Worm (Caenorhabditis elegans): ENCODE data around the gene C35A5.8.

- TF ChIP-seq med-1 (GFP tag; optimal IDR thresholded peaks at IDR 0.05; ENCODE audit: insufficient read depth) (no peak), ztf-23 (GFP tag; IDR thresholded peaks at IDR 0.05) (no peak), tab-1 (GFP tag; IDR thresholded peaks at IDR 0.05) (no peak), flt-1 (GFP tag; IDR thresholded peaks at IDR 0.05) (no peak), ref-1 (GFP tag; conservative IDR thresholded peaks at IDR 0.05) (no peak), T22C8.4 (GFP tag; IDR thresholded peaks at IDR 0.05) (no peak), ztf-29 (GFP tag; IDR thresholded peaks at IDR 0.05) (no peak), klf-2 (GFP tag; conservative IDR thresholded peaks at IDR 0.05) (no peak)
Measured at ce11 chrV:10562817-10563216, 37.1 kb upstream of the C35A5.8 start.

Measured in whole organism, midembryonic.